Fruit fly (Drosophila melanogaster): ENCODE measurements around the gene Irk3.

Irk3 gene

DNA sequence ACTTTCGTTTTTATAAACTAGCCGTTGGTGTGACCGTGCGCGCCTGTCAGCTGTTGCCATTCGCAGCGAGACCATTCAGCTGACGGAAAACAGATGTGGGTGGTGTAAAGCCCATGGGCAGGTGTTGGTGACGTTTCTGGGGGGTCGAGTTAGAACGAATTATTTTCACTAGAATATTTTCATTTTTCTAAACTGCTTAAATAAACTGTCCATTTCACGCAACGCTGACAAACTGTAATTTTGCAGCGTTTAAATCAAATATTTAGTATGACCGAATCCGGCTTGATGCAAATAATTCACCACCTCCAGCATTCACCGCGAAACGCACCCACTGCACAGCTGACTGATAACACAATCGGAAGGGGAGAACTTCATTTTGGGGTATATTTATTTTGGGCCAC, 18.1 kb downstream of the Irk3 start, which contains the start of the genes CG10383 and CG10338 (continued):
- TF ChIP-seq CG6791 (GFP tag; IDR thresholded peaks at IDR 0.05; ENCODE audit: partially characterized antibody) (no peak), CG30020 (tag; optimal IDR thresholded peaks at IDR 0.05) (peak; percentile 44), BtbVII (GFP tag; optimal IDR thresholded peaks at IDR 0.05) (peak; percentile 65), lov (optimal IDR thresholded peaks at IDR 0.05) (no peak), lov (GFP tag; IDR thresholded peaks at IDR 0.05) (peak; percentile 82), mld (GFP tag; IDR thresholded peaks at IDR 0.05; ENCODE audit: partially characterized antibody) (no peak), ato (GFP tag; IDR thresholded peaks at IDR 0.05; ENCODE audit: partially characterized antibody) (no peak), CG4854 (GFP tag; optimal IDR thresholded peaks at IDR 0.05) (peak; percentile 58), so (GFP tag; IDR thresholded peaks at IDR 0.05) (peak; percentile 67; the same call in 1 of the 3 replicates), CG8478 (optimal IDR thresholded peaks at IDR 0.05) (no peak), jigr1 (GFP tag; IDR thresholded peaks at IDR 0.05) (peak; percentile 68; the same call in 2 of the 3 replicates), CG4360 (GFP tag; IDR thresholded peaks at IDR 0.05) (peak; percentile 53), CG43689 (GFP tag; IDR thresholded peaks at IDR 0.05) (peak; percentile 55), zfh1 (GFP tag; IDR thresholded peaks at IDR 0.05) (peak; percentile 93), CG34224 (GFP tag; IDR thresholded peaks at IDR 0.05; ENCODE audit: partially characterized antibody) (no peak), CG10321 (GFP tag; IDR thresholded peaks at IDR 0.05) (peak; percentile 75), Sry-δ (GFP tag; optimal IDR thresholded peaks at IDR 0.05) (peak; percentile 68), Hmr (GFP tag; optimal IDR thresholded peaks at IDR 0.05) (peak; percentile 90), hbn (GFP tag; IDR thresholded peaks at IDR 0.05; ENCODE audit: partially characterized antibody) (no peak), ewg (GFP tag; optimal IDR thresholded peaks at IDR 0.05) (peak; percentile 72), CG2875 (GFP tag; optimal IDR thresholded peaks at IDR 0.05) (peak; percentile 54), CG2202 (tag; optimal IDR thresholded peaks at IDR 0.05) (peak; percentile 52), CG11093 (GFP tag; IDR thresholded peaks at IDR 0.05) (peak; percentile 76; the same call in 1 of the 3 replicates), unc-4 (GFP tag; IDR thresholded peaks at IDR 0.05; ENCODE audit: partially characterized antibody) (peak; percentile 45; the same call in 1 of the 2 replicates), ci (GFP tag; IDR thresholded peaks at IDR 0.05) (peak; percentile 97), Dp (GFP tag; optimal IDR thresholded peaks at IDR 0.05) (peak; percentile 57), gem (tag; optimal IDR thresholded peaks at IDR 0.05) (peak; percentile 87), disco-r (GFP tag; optimal IDR thresholded peaks at IDR 0.05) (peak; percentile 79), CG7372 (GFP tag; IDR thresholded peaks at IDR 0.05) (peak; percentile 84), CG11695 (GFP tag; IDR thresholded peaks at IDR 0.05) (peak; percentile 75), prd (optimal IDR thresholded peaks at IDR 0.05) (no peak), prd (GFP tag; IDR thresholded peaks at IDR 0.05) (peak; percentile 94), CG1529 (GFP tag; optimal IDR thresholded peaks at IDR 0.05) (peak; percentile 28), dmrt99B (tag; optimal IDR thresholded peaks at IDR 0.05) (peak; percentile 72), ken (GFP tag; IDR thresholded peaks at IDR 0.05) (peak; percentile 95), CG9797 (GFP tag; optimal IDR thresholded peaks at IDR 0.05) (peak; percentile 93), Optix (GFP tag; IDR thresholded peaks at IDR 0.05) (peak; percentile 88), CG34422 (GFP tag; IDR thresholded peaks at IDR 0.05) (peak; percentile 94), nom (GFP tag; optimal IDR thresholded peaks at IDR 0.05) (peak; percentile 17), B-H2 (GFP tag; optimal IDR thresholded peaks at IDR 0.05) (no peak), CG3726 (GFP tag; IDR thresholded peaks at IDR 0.05) (peak; percentile 79; the same call in 1 of the 3 replicates), CG31441 (GFP tag; IDR thresholded peaks at IDR 0.05) (peak; percentile 71), CG12744 (GFP tag; optimal IDR thresholded peaks at IDR 0.05) (peak; percentile 76), odd (GFP tag; optimal IDR thresholded peaks at IDR 0.05) (peak; percentile 59), ftz-f1 (GFP tag; optimal IDR thresholded peaks at IDR 0.05) (peak; percentile 66), Dip2 (GFP tag; IDR thresholded peaks at IDR 0.05) (no peak), CG10431 (GFP tag; optimal IDR thresholded peaks at IDR 0.05) (no peak), CG3995 (GFP tag; optimal IDR thresholded peaks at IDR 0.05) (peak; percentile 18), CG8281 (tag; optimal IDR thresholded peaks at IDR 0.05) (peak; percentile 42), Hand (GFP tag; optimal IDR thresholded peaks at IDR 0.05) (peak; percentile 48), zfh2 (GFP tag; optimal IDR thresholded peaks at IDR 0.05) (peak; percentile 95)

All from whole organism, embryonic.